Worm (Caenorhabditis elegans) whole organism, L4 larva: ENCODE measurements around the gene vps-18.

Experiments
- ama-1 ChIP-seq: fragments of 150-350 bp; optimal IDR thresholded peaks from 2 replicates; lab custom pipeline; 2014; ENCODE audit warnings: inconsistent platforms, mixed read lengths
- dmd-8 ChIP-seq: fragments of 200-800 bp; sonication (Bioruptor generic); IDR thresholded peaks from 2 replicates; pipeline ENCODE4 v1.3.6; 2022; ENCODE audit warnings: missing genetic modification characterization, missing compliant biosample characterization
- dve-1 ChIP-seq: sonication (generic microtip); optimal IDR thresholded peaks from 2 replicates; lab custom pipeline; 2017; ENCODE audit warnings: antibody characterized with exemption, mild to moderate bottlenecking, missing genetic modification characterization, missing compliant biosample characterization; ENCODE audit not compliant: insufficient read depth
- fkh-10 ChIP-seq: fragments of 150-350 bp; optimal IDR thresholded peaks from 2 replicates; lab custom pipeline; 2014; ENCODE audit warnings: missing biosample characterization, missing genetic modification reagents, missing genetic modification characterization
- mdl-1 ChIP-seq, 2 experiments: fragments of 150-350 bp in 1 of 2; sonication (generic microtip) in 1 of 2; optimal IDR thresholded peaks; 2 replicates each; lab custom pipeline; 2014 to 2017; ENCODE audit warnings: missing biosample characterization in 2 of 2, missing genetic modification characterization in 2 of 2
- nhr-28 ChIP-seq: fragments of 150-350 bp; optimal IDR thresholded peaks from 2 replicates; lab custom pipeline; 2014; ENCODE audit warnings: missing biosample characterization, missing genetic modification characterization
- nhr-76 ChIP-seq: fragments of 150-350 bp; optimal IDR thresholded peaks from 2 replicates; lab custom pipeline; 2014; ENCODE audit warnings: missing biosample characterization, missing genetic modification characterization
- spr-1 ChIP-seq: sonication (generic microtip); optimal IDR thresholded peaks from 2 replicates; lab custom pipeline; 2016; ENCODE audit warnings: mild to moderate bottlenecking, missing genetic modification characterization, missing compliant biosample characterization
- unc-39 ChIP-seq: sonication (generic microtip); optimal IDR thresholded peaks from 2 replicates; lab custom pipeline; 2017; ENCODE audit warnings: missing biosample characterization, missing genetic modification characterization
- unc-62 ChIP-seq, 3 experiments: fragments of 150-350 bp in 1 of 3; sonication (generic microtip); optimal IDR thresholded peaks in 2 of 3; peaks in 1 of 3; 1 replicate in 1 of 3; 2 replicates in 2 of 3; lab custom pipeline; 2014 to 2017; ENCODE audit warnings: missing biosample characterization in 3 of 3, missing genetic modification characterization in 3 of 3, missing genetic modification reagents in 3 of 3, missing genotype in 1 of 3
- zag-1 ChIP-seq: fragments of 150-350 bp; optimal IDR thresholded peaks from 2 replicates; lab custom pipeline; 2014; ENCODE audit warnings: missing biosample characterization, missing genetic modification characterization

- TF ChIP-seq spr-1 (tag; lab: Kevin White, UChicago) (no peak), mdl-1 (tag; optimal IDR thresholded peaks at IDR 0.05; lab: Kevin White, UChicago) (no peak), dve-1 (tag; lab: Kevin White, UChicago) (no peak), nhr-28 (no peak), dmd-8 (no peak), unc-62 (GFP tag; optimal IDR thresholded peaks at IDR 0.05 in 1 of 2; lab: Kevin White, UChicago) (no peak), unc-62 (tag; optimal IDR thresholded peaks at IDR 0.05; lab: Kevin White, UChicago) (no peak), unc-39 (tag; lab: Kevin White, UChicago) (no peak), fkh-10 (GFP tag; lab: Kevin White, UChicago) (no peak), nhr-76 (tag; lab: Kevin White, UChicago) (no peak), zag-1 (tag; lab: Kevin White, UChicago) (no peak), ama-1 (lab: Kevin White, UChicago) (no peak)
Observed at ce11 chrII:4460297-4460696, 633 bp upstream of the vps-18 start.
